Fruit fly (Drosophila melanogaster) whole organism, embryonic: ENCODE measurements around the gene CG7903.

Experiments used
- Aef1 ChIP-seq: fragments of 200-800 bp; sonication (Bioruptor generic); IDR thresholded peaks from 3 replicates; pipeline ENCODE4 v1.3.6; 2022; ENCODE audit warnings: missing biosample characterization, missing genetic modification characterization
- Antp ChIP-seq: fragments of 200-800 bp; sonication (Bioruptor generic); optimal IDR thresholded peaks from 3 replicates; lab custom pipeline; 2016; ENCODE audit warnings: missing biosample characterization, missing genetic modification characterization
- Awh ChIP-seq: fragments of 200-800 bp; sonication (Bioruptor generic); IDR thresholded peaks from 2 replicates; pipeline ENCODE4, ENCODE4 v1.3.6; 2022; ENCODE audit warnings: missing biosample characterization, missing genetic modification characterization
- CG10366 ChIP-seq: fragments of 200-800 bp; sonication (Bioruptor generic); IDR thresholded peaks from 2 replicates; pipeline ENCODE4 v1.3.6; 2022; ENCODE audit warnings: missing biosample characterization, missing genetic modification characterization
- CG11504 ChIP-seq: fragments of 200-800 bp; sonication (Bioruptor generic); optimal IDR thresholded peaks from 3 replicates; lab custom pipeline; 2019; ENCODE audit warnings: missing biosample characterization, mild to moderate bottlenecking, missing genetic modification characterization, moderate library complexity
- CG12155 ChIP-seq: fragments of 200-800 bp; sonication (Bioruptor generic); optimal IDR thresholded peaks from 3 replicates; lab custom pipeline; 2016; ENCODE audit warnings: missing biosample characterization, missing genetic modification characterization
- CG12659 ChIP-seq: fragments of 200-800 bp; sonication (Bioruptor generic); optimal IDR thresholded peaks from 3 replicates; lab custom pipeline; 2017; ENCODE audit warnings: mild to moderate bottlenecking, missing biosample characterization, missing genetic modification reagents, missing genetic modification characterization
- CG14014 ChIP-seq: fragments of 200-800 bp; sonication (Bioruptor generic); IDR thresholded peaks from 2 replicates; pipeline ENCODE4 v1.3.6; 2022; ENCODE audit warnings: missing biosample characterization, missing genetic modification characterization
- CG14965 ChIP-seq: fragments of 200-800 bp; sonication (Bioruptor generic); optimal IDR thresholded peaks from 2 replicates; lab custom pipeline; 2016; ENCODE audit warnings: missing biosample characterization, missing genetic modification characterization, borderline replicate concordance
- CG15269 ChIP-seq: fragments of 200-800 bp; sonication (Bioruptor generic); optimal IDR thresholded peaks from 2 replicates; lab custom pipeline; 2018; ENCODE audit warnings: missing biosample characterization, mild to moderate bottlenecking, missing genetic modification characterization, moderate library complexity
- CG15479 ChIP-seq: fragments of 200-800 bp; sonication (Bioruptor generic); optimal IDR thresholded peaks from 3 replicates; lab custom pipeline; 2019; ENCODE audit warnings: missing biosample characterization, mild to moderate bottlenecking, missing genetic modification characterization, moderate library complexity
- CG15601 ChIP-seq: fragments of 200-800 bp; sonication (Bioruptor generic); optimal IDR thresholded peaks from 3 replicates; lab custom pipeline; 2019; ENCODE audit warnings: missing biosample characterization, mild to moderate bottlenecking, missing genetic modification characterization, moderate library complexity
- CG3163 ChIP-seq: fragments of 200-800 bp; sonication (Bioruptor generic); optimal IDR thresholded peaks from 3 replicates; lab custom pipeline; 2016; ENCODE audit warnings: missing biosample characterization, missing genetic modification characterization
- CG4360 ChIP-seq: fragments of 200-800 bp; sonication (Bioruptor generic); IDR thresholded peaks from 2 replicates; pipeline ENCODE4 v1.3.6; 2022; ENCODE audit warnings: missing biosample characterization, missing genetic modification characterization
- CG4404 ChIP-seq: fragments of 200-800 bp; sonication (Bioruptor generic); IDR thresholded peaks from 2 replicates; pipeline ENCODE4 v1.3.6; 2022; ENCODE audit warnings: missing biosample characterization, missing genetic modification characterization
- CG5180 ChIP-seq: fragments of 200-800 bp; sonication (Bioruptor generic); optimal IDR thresholded peaks from 3 replicates; lab custom pipeline; 2017; ENCODE audit warnings: missing biosample characterization, missing genetic modification characterization, mild to moderate bottlenecking, moderate library complexity, missing genetic modification reagents
- CG6765 ChIP-seq: fragments of 200-800 bp; sonication (Bioruptor generic); optimal IDR thresholded peaks from 3 replicates; lab custom pipeline; 2017; ENCODE audit warnings: missing biosample characterization, mild to moderate bottlenecking, missing genetic modification characterization
- CG7745 ChIP-seq: fragments of 200-800 bp; sonication (Bioruptor generic); optimal IDR thresholded peaks from 2 replicates; lab custom pipeline; 2018; ENCODE audit warnings: missing biosample characterization, mild to moderate bottlenecking, missing genetic modification characterization, moderate library complexity
- CG7928 ChIP-seq: fragments of 200-800 bp; sonication (Bioruptor generic); optimal IDR thresholded peaks from 2 replicates; lab custom pipeline; 2017; ENCODE audit warnings: missing biosample characterization, mild to moderate bottlenecking, missing genetic modification characterization
- CG8281 ChIP-seq: fragments of 200-800 bp; sonication (Bioruptor generic); optimal IDR thresholded peaks from 2 replicates; lab custom pipeline; 2018; ENCODE audit warnings: missing biosample characterization, mild to moderate bottlenecking, missing genetic modification characterization, moderate library complexity
- E2f2 ChIP-seq: fragments of 200-800 bp; sonication (Bioruptor generic); IDR thresholded peaks from 2 replicates; pipeline ENCODE4 v1.3.6; 2022; ENCODE audit warnings: missing biosample characterization, missing genetic modification characterization
- Gsc ChIP-seq: fragments of 200-800 bp; sonication (Bioruptor generic); IDR thresholded peaks from 2 replicates; pipeline ENCODE4 v1.3.6; 2022; ENCODE audit warnings: missing biosample characterization, missing genetic modification characterization
- Lpt ChIP-seq: fragments of >200 bp; optimal IDR thresholded peaks from 2 replicates; lab custom pipeline; 2018; ENCODE audit warnings: missing biosample characterization, missing genetic modification characterization
- Med ChIP-seq: fragments of 200-800 bp; sonication (Bioruptor generic); peaks from one replicate; lab custom pipeline; 2016; ENCODE audit warnings: missing biosample characterization, missing genetic modification characterization, mild to moderate bottlenecking, inconsistent platforms, moderate library complexity
- Nf-YB ChIP-seq: fragments of 200-800 bp; sonication (Bioruptor generic); optimal IDR thresholded peaks from 3 replicates; lab custom pipeline; 2019; ENCODE audit warnings: missing biosample characterization, mild to moderate bottlenecking, missing genetic modification characterization, moderate library complexity
- Opbp ChIP-seq: fragments of 200-800 bp; sonication (Bioruptor generic); IDR thresholded peaks from 3 replicates; pipeline ENCODE4 v1.3.6; 2022; ENCODE audit warnings: missing biosample characterization, missing genetic modification characterization; ENCODE audit not compliant: partially characterized antibody
- Pdp1 ChIP-seq, 2 experiments: fragments of 200-800 bp; sonication (Bioruptor generic); optimal IDR thresholded peaks; 3 replicates each; lab custom pipeline; 2016; ENCODE audit warnings: missing biosample characterization in 2 of 2, missing genetic modification characterization in 2 of 2, mild to moderate bottlenecking in 1 of 2, moderate library complexity in 1 of 2
- Six4 ChIP-seq: fragments of 200-800 bp; sonication (Bioruptor generic); optimal IDR thresholded peaks from 2 replicates; lab custom pipeline; 2016; ENCODE audit warnings: missing biosample characterization, missing genetic modification characterization
- Sox100B ChIP-seq: fragments of 200-800 bp; sonication (Bioruptor generic); optimal IDR thresholded peaks from 3 replicates; lab custom pipeline; 2018; ENCODE audit warnings: missing biosample characterization, mild to moderate bottlenecking, missing genetic modification characterization
- ab ChIP-seq: fragments of 200-800 bp; sonication (Bioruptor generic); optimal IDR thresholded peaks from 2 replicates; lab custom pipeline; 2016; ENCODE audit warnings: missing biosample characterization, missing genetic modification characterization
- bbx ChIP-seq: fragments of 200-800 bp; sonication (Bioruptor generic); IDR thresholded peaks from 2 replicates; pipeline ENCODE4 v1.3.6; 2022; ENCODE audit warnings: missing biosample characterization, missing genetic modification characterization; ENCODE audit not compliant: partially characterized antibody
- chif ChIP-seq, 2 experiments: fragments of 200-800 bp; sonication (Bioruptor generic); optimal IDR thresholded peaks; 3 replicates each; lab custom pipeline; 2016; ENCODE audit warnings: missing biosample characterization in 2 of 2, missing genetic modification characterization in 2 of 2
- dan ChIP-seq: fragments of 200-800 bp; sonication (Bioruptor generic); IDR thresholded peaks from 2 replicates; pipeline ENCODE4 v1.3.6; 2022; ENCODE audit warnings: missing biosample characterization, missing genetic modification characterization
- dati ChIP-seq: fragments of 200-800 bp; sonication (Bioruptor generic); IDR thresholded peaks from 2 replicates; pipeline ENCODE4 v1.3.6; 2022; ENCODE audit warnings: missing biosample characterization, missing genetic modification characterization
- dpn ChIP-seq, 2 experiments: fragments of 200-800 bp; sonication (Bioruptor generic); optimal IDR thresholded peaks; 3 replicates each; lab custom pipeline; 2016; ENCODE audit warnings: missing biosample characterization in 2 of 2, missing genetic modification characterization in 2 of 2
- gce ChIP-seq: fragments of 200-800 bp; sonication (Bioruptor generic); IDR thresholded peaks from 3 replicates; pipeline ENCODE4 v1.3.6; 2022; ENCODE audit warnings: missing biosample characterization, missing genetic modification characterization
- jigr1 ChIP-seq: fragments of 200-800 bp; sonication (Bioruptor generic); IDR thresholded peaks from 3 replicates; pipeline ENCODE4 v1.3.6; 2022; ENCODE audit warnings: missing biosample characterization, missing genetic modification characterization
- mirr ChIP-seq: fragments of 200-800 bp; sonication (Bioruptor generic); optimal IDR thresholded peaks from 3 replicates; lab custom pipeline; 2018; ENCODE audit warnings: missing biosample characterization, mild to moderate bottlenecking, missing genetic modification characterization
- oc ChIP-seq: fragments of 200-800 bp; sonication (Bioruptor generic); optimal IDR thresholded peaks from 2 replicates; lab custom pipeline; 2018; ENCODE audit warnings: missing biosample characterization, mild to moderate bottlenecking, missing genetic modification characterization, moderate library complexity
- ranshi ChIP-seq: fragments of 200-800 bp; sonication (Bioruptor generic); IDR thresholded peaks from 2 replicates; pipeline ENCODE4 v1.3.6; 2022; ENCODE audit warnings: missing biosample characterization, missing genetic modification characterization
- scrt ChIP-seq: fragments of 200-800 bp; sonication (Bioruptor generic); optimal IDR thresholded peaks from 2 replicates; lab custom pipeline; 2018; ENCODE audit warnings: missing biosample characterization, mild to moderate bottlenecking, missing genetic modification characterization, moderate library complexity
- sens-2 ChIP-seq: fragments of 200-800 bp; sonication (Bioruptor generic); IDR thresholded peaks from 2 replicates; pipeline ENCODE4 v1.3.6; 2022; ENCODE audit warnings: missing biosample characterization, missing genetic modification characterization
- sisA ChIP-seq: fragments of 200-800 bp; sonication (Bioruptor generic); IDR thresholded peaks from 2 replicates; pipeline ENCODE4 v1.3.6; 2022; ENCODE audit warnings: missing biosample characterization, missing genetic modification characterization
- so ChIP-seq: fragments of 200-800 bp; sonication (Bioruptor generic); IDR thresholded peaks from 3 replicates; pipeline ENCODE4 v1.3.6; 2022; ENCODE audit warnings: missing biosample characterization, missing genetic modification characterization
- ssp ChIP-seq: fragments of 200-800 bp; sonication (Bioruptor generic); IDR thresholded peaks from 2 replicates; pipeline ENCODE4 v1.3.6; 2022; ENCODE audit warnings: missing biosample characterization, missing genetic modification characterization
- twi ChIP-seq: fragments of 200-800 bp; optimal IDR thresholded peaks from 2 replicates; lab custom pipeline; 2019; ENCODE audit warnings: missing biosample characterization, mild to moderate bottlenecking, missing genetic modification characterization, moderate library complexity
- unc-4 ChIP-seq: fragments of 200-800 bp; sonication (Bioruptor generic); IDR thresholded peaks from 2 replicates; pipeline ENCODE4 v1.3.6; 2022; ENCODE audit warnings: missing biosample characterization, missing genetic modification characterization; ENCODE audit not compliant: partially characterized antibody
- wdn ChIP-seq: fragments of 200-800 bp; sonication (Bioruptor generic); IDR thresholded peaks from 2 replicates; pipeline ENCODE4 v1.3.6; 2022; ENCODE audit warnings: missing biosample characterization, missing genetic modification characterization
- zf30C ChIP-seq: fragments of 200-800 bp; sonication (Bioruptor generic); optimal IDR thresholded peaks from 3 replicates; lab custom pipeline; 2018; ENCODE audit warnings: missing biosample characterization, mild to moderate bottlenecking, missing genetic modification characterization

Gene CG7903

DNA sequence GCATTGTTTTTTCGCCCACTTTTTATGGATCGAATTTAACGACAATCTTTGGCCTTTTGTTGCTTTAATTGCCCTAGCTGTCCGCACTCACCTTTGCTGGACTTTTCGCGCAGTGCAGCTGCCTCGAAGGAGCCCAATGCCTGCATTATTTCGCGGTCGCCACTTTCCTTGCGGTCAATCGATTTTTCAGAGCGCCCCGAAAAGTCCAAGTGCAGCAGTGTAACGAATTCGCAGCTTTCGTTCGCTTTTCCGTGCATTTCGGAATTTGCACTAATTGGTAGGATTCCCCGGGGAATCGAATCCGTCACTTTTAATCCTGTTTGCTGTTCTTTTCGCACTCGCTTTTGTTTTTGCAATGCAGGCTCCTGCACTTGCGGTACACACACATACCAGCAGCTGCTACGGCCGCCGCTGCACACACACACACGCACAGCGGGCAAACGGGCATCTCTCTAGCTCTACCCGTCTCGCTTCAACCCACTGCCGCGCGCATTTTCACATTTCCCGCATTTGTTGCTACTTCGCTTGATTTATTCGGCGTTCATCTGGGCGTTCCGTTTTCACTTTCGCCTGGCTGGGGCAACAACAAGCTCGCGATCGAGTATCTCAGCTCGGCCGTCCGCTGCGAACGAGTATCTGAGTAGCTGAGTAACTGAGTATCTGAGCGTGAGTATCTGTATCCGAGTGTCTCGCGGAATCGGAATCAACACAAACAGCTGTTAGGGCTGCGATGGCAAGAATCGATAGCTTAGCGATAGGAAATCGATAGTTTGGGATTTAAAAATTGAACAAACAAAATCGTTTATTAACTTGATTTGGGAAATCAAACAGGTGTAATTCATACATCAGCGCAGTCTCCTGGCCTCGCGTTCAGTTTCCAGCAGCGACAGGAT lies 26.8 kb upstream of the CG7903 start, which contains the start of gene Mgat2 (continued):
- TF ChIP-seq CG5180 (GFP tag; lab: Kevin White, UChicago): no peak
- TF ChIP-seq zf30C: no peak
- no peak for TF ChIP-seq CG8281
- peak; percentile 57 for TF ChIP-seq twi (tag; lab: Kevin White, UChicago)
- peak; percentile 67; the same call in 1 of the 2 replicates for TF ChIP-seq Awh
- TF ChIP-seq scrt: peak; percentile 32
- TF ChIP-seq CG7745: peak; percentile 72
- TF ChIP-seq CG7928 (GFP tag; lab: Kevin White, UChicago): no peak
- TF ChIP-seq CG6765 (GFP tag; lab: Kevin White, UChicago): peak; percentile 28
- peak; percentile 57 for TF ChIP-seq Nf-YB (GFP tag; lab: Kevin White, UChicago)
- TF ChIP-seq chif (GFP tag; optimal IDR thresholded peaks at IDR 0.05; lab: Kevin White, UChicago): peak in 1 of 2 experiments; percentile 7
- peak; percentile 59 for TF ChIP-seq CG15479
- TF ChIP-seq Lpt: no peak
- peak; percentile 34; the same call in 2 of the 3 replicates for TF ChIP-seq so (GFP tag; lab: Robert Waterston, UW)
- TF ChIP-seq Six4 (GFP tag; lab: Kevin White, UChicago): no peak
- TF ChIP-seq CG14965: peak; percentile 15
- TF ChIP-seq Opbp: peak; percentile 81
- TF ChIP-seq ab (GFP tag; lab: Kevin White, UChicago): no peak
- TF ChIP-seq Sox100B (GFP tag; lab: Kevin White, UChicago): no peak
- TF ChIP-seq Antp (GFP tag; lab: Kevin White, UChicago): no peak
- TF ChIP-seq Pdp1 (GFP tag; optimal IDR thresholded peaks at IDR 0.05; lab: Kevin White, UChicago): peak in 1 of 2 experiments; percentile 18
- TF ChIP-seq CG15269: no peak
- TF ChIP-seq bbx: peak; percentile 86
- TF ChIP-seq Aef1: no peak; the same call in 2 of the 3 replicates
- no peak for TF ChIP-seq jigr1
- no peak for TF ChIP-seq CG4404 (GFP tag; lab: Robert Waterston, UW)
- TF ChIP-seq dan (GFP tag; lab: Robert Waterston, UW): no peak
- TF ChIP-seq sisA (GFP tag; lab: Robert Waterston, UW): no peak
- TF ChIP-seq Med (GFP tag; lab: Kevin White, UChicago): peak; percentile 89
- peak; percentile 92 for TF ChIP-seq CG4360 (GFP tag; lab: Robert Waterston, UW)
- peak; percentile 39; the same call in 1 of the 2 replicates for TF ChIP-seq sens-2 (GFP tag; lab: Robert Waterston, UW)
- no peak for TF ChIP-seq ssp (GFP tag; lab: Robert Waterston, UW)
- TF ChIP-seq oc: peak; percentile 57
- no peak for TF ChIP-seq Gsc (GFP tag; lab: Robert Waterston, UW)
- TF ChIP-seq mirr: peak; percentile 74
- TF ChIP-seq dati: no peak
- TF ChIP-seq E2f2 (GFP tag; lab: Robert Waterston, UW): peak; percentile 85
- TF ChIP-seq CG12155 (GFP tag; lab: Kevin White, UChicago): peak; percentile 92
- peak; percentile 91 for TF ChIP-seq unc-4 (GFP tag; lab: Robert Waterston, UW)
- peak; percentile 71 for TF ChIP-seq CG15601 (tag; lab: Kevin White, UChicago)
- no peak for TF ChIP-seq CG11504
- TF ChIP-seq dpn (GFP tag; optimal IDR thresholded peaks at IDR 0.05; lab: Kevin White, UChicago): no peak
- peak; percentile 29 for TF ChIP-seq CG12659 (GFP tag; lab: Kevin White, UChicago)
- TF ChIP-seq CG14014 (GFP tag; lab: Robert Waterston, UW): no peak
- no peak for TF ChIP-seq CG3163
- TF ChIP-seq wdn: no peak
- TF ChIP-seq ranshi (GFP tag; lab: Robert Waterston, UW): no peak; the same call in 1 of the 2 replicates
- TF ChIP-seq CG10366: no peak
- peak; percentile 31; the same call in 1 of the 3 replicates for TF ChIP-seq gce (GFP tag; lab: Robert Waterston, UW)
